Worm (Caenorhabditis elegans) whole organism, young adult: ENCODE results near the gene rab-18.

Experiments used
- B0019.2 ChIP-seq: fragments of 200-800 bp; sonication (Bioruptor generic); conservative IDR thresholded peaks from 2 replicates; pipeline ENCODE4 v1.3.6; 2022; ENCODE audit warnings: missing genetic modification reagents, missing genetic modification characterization, missing compliant biosample characterization
- B0035.1 ChIP-seq: sonication (generic microtip); optimal IDR thresholded peaks from 2 replicates; lab custom pipeline; 2016; ENCODE audit warnings: missing genetic modification characterization, mild to moderate bottlenecking, missing compliant biosample characterization, missing genotype, missing genetic modification reagents
- F23B12.7 ChIP-seq: sonication (generic microtip); optimal IDR thresholded peaks from 2 replicates; lab custom pipeline; 2017; ENCODE audit warnings: missing genetic modification characterization, mild to moderate bottlenecking, missing compliant biosample characterization, antibody characterized with exemption, moderate library complexity; ENCODE audit not compliant: insufficient read depth
- F49E8.2 ChIP-seq: sonication (generic microtip); optimal IDR thresholded peaks from 3 replicates; lab custom pipeline; 2017; ENCODE audit warnings: missing genetic modification characterization, mild to moderate bottlenecking, missing compliant biosample characterization, antibody characterized with exemption, moderate library complexity; ENCODE audit not compliant: insufficient read depth
- F57A8.1 ChIP-seq: fragments of 200-800 bp; sonication (Bioruptor generic); optimal IDR thresholded peaks from 2 replicates; lab custom pipeline; 2018; ENCODE audit warnings: mild to moderate bottlenecking, missing genetic modification characterization, moderate library complexity, missing compliant biosample characterization
- F57C9.4 ChIP-seq: sonication (generic microtip); optimal IDR thresholded peaks from 2 replicates; lab custom pipeline; 2017; ENCODE audit warnings: mild to moderate bottlenecking, missing genetic modification characterization, missing compliant biosample characterization
- K12H6.12 ChIP-seq: fragments of 200-800 bp; sonication (Bioruptor generic); optimal IDR thresholded peaks from 2 replicates; lab custom pipeline; 2018; ENCODE audit warnings: mild to moderate bottlenecking, missing genetic modification characterization, missing compliant biosample characterization
- Y53F4B.3 ChIP-seq: fragments of 200-800 bp; sonication (Bioruptor generic); IDR thresholded peaks from 2 replicates; pipeline ENCODE4 v1.3.6; 2022; ENCODE audit warnings: missing genetic modification reagents, missing genetic modification characterization, missing compliant biosample characterization
- Y53G8AR.9 ChIP-seq: fragments of 200-800 bp; sonication (Bioruptor generic); conservative IDR thresholded peaks from 2 replicates; pipeline ENCODE4 v1.3.6; 2022; ENCODE audit warnings: missing genetic modification reagents, missing genetic modification characterization, missing compliant biosample characterization
- Y56A3A.18 ChIP-seq: fragments of 200-800 bp; sonication (Bioruptor generic); IDR thresholded peaks from 2 replicates; pipeline ENCODE4 v1.3.6; 2022; ENCODE audit warnings: missing genetic modification reagents, missing genetic modification characterization, missing compliant biosample characterization
- ama-1 ChIP-seq, 3 experiments: fragments of 150-350 bp in 1 of 3; sonication (generic microtip) in 2 of 3; optimal IDR thresholded peaks; 2 replicates each; lab custom pipeline; 2014 to 2018; ENCODE audit warnings: missing biosample characterization in 2 of 3, missing genetic modification characterization in 2 of 3, missing genetic modification reagents in 2 of 3
- aptf-2 ChIP-seq: fragments of 200-800 bp; sonication (Bioruptor generic); conservative IDR thresholded peaks from 2 replicates; pipeline ENCODE4 v1.3.6; 2022; ENCODE audit warnings: missing genetic modification reagents, missing genetic modification characterization, missing compliant biosample characterization
- athp-1 ChIP-seq: sonication (generic microtip); optimal IDR thresholded peaks from 2 replicates; lab custom pipeline; 2017; ENCODE audit warnings: mild to moderate bottlenecking, missing genetic modification characterization, missing compliant biosample characterization
- attf-5 ChIP-seq: fragments of 200-800 bp; sonication (Bioruptor generic); optimal IDR thresholded peaks from 2 replicates; lab custom pipeline; 2018; ENCODE audit warnings: mild to moderate bottlenecking, missing genetic modification characterization, missing compliant biosample characterization
- bed-2 ChIP-seq: fragments of 200-800 bp; sonication (Bioruptor generic); IDR thresholded peaks from 2 replicates; pipeline ENCODE4 v1.3.6; 2022; ENCODE audit warnings: missing genetic modification reagents, missing genetic modification characterization, missing compliant biosample characterization
- ccch-3 ChIP-seq: fragments of 200-800 bp; sonication (Bioruptor generic); optimal IDR thresholded peaks from 2 replicates; lab custom pipeline; 2018; ENCODE audit warnings: mild to moderate bottlenecking, missing genetic modification characterization, missing compliant biosample characterization
- chd-7 ChIP-seq: sonication (generic microtip); optimal IDR thresholded peaks from 2 replicates; lab custom pipeline; 2016; ENCODE audit warnings: mild to moderate bottlenecking, missing genetic modification characterization, moderate library complexity, missing compliant biosample characterization
- die-1 ChIP-seq: sonication (generic microtip); optimal IDR thresholded peaks from 2 replicates; lab custom pipeline; 2016; ENCODE audit warnings: missing genotype, mild to moderate bottlenecking, missing genetic modification characterization, missing compliant biosample characterization
- efl-1 ChIP-seq: fragments of 150-350 bp; optimal IDR thresholded peaks from 2 replicates; lab custom pipeline; 2014; ENCODE audit warnings: missing biosample characterization, missing genetic modification reagents, missing genetic modification characterization
- egl-18 ChIP-seq: fragments of 200-800 bp; sonication (Bioruptor generic); IDR thresholded peaks from 2 replicates; pipeline ENCODE4 v1.3.6; 2022; ENCODE audit warnings: missing genetic modification reagents, missing genetic modification characterization, missing compliant biosample characterization
- egrh-3 ChIP-seq: fragments of 200-800 bp; sonication (Bioruptor generic); IDR thresholded peaks from 2 replicates; pipeline ENCODE4 v1.3.6; 2022; ENCODE audit warnings: missing genetic modification reagents, missing genetic modification characterization, missing compliant biosample characterization
- ekl-4 ChIP-seq: fragments of 200-800 bp; sonication (Bioruptor generic); IDR thresholded peaks from 2 replicates; pipeline ENCODE4 v1.3.6; 2022; ENCODE audit warnings: missing genetic modification reagents, missing genetic modification characterization, missing compliant biosample characterization
- gei-17 ChIP-seq: fragments of 200-800 bp; sonication (Bioruptor generic); optimal IDR thresholded peaks from 2 replicates; lab custom pipeline; 2018; ENCODE audit warnings: mild to moderate bottlenecking, missing genetic modification characterization, missing compliant biosample characterization
- hlh-12 ChIP-seq: sonication (generic microtip); optimal IDR thresholded peaks from 2 replicates; lab custom pipeline; 2016; ENCODE audit warnings: missing genetic modification characterization, missing compliant biosample characterization
- hlh-26 ChIP-seq: fragments of 200-800 bp; sonication (Bioruptor generic); conservative IDR thresholded peaks from 2 replicates; pipeline ENCODE4 v1.3.6; 2022; ENCODE audit warnings: missing genetic modification reagents, missing genetic modification characterization, missing compliant biosample characterization
- lag-1 ChIP-seq: fragments of 200-800 bp; sonication (Bioruptor generic); IDR thresholded peaks from 2 replicates; pipeline ENCODE4 v1.3.6; 2022; ENCODE audit warnings: missing genetic modification reagents, missing genetic modification characterization, missing compliant biosample characterization
- let-526 ChIP-seq: fragments of 200-800 bp; sonication (Bioruptor generic); IDR thresholded peaks from 2 replicates; pipeline ENCODE4 v1.3.6; 2022; ENCODE audit warnings: missing genetic modification reagents, missing genetic modification characterization, missing compliant biosample characterization
- let-607 ChIP-seq, 2 experiments: fragments of 200-800 bp in 1 of 2; sonication (Bioruptor generic) in 1 of 2; sonication (generic microtip) in 1 of 2; optimal IDR thresholded peaks; 2 replicates each; lab custom pipeline; 2016 to 2018; ENCODE audit warnings: mild to moderate bottlenecking in 2 of 2, missing compliant biosample characterization in 2 of 2, missing genetic modification characterization in 2 of 2, moderate library complexity in 2 of 2, missing genotype in 1 of 2
- lin-35 ChIP-seq, 3 experiments: fragments of 150-350 bp in 2 of 3; sonication (generic microtip) in 1 of 3; optimal IDR thresholded peaks; 2 replicates each; lab custom pipeline; 2014 to 2018; ENCODE audit warnings: missing biosample characterization in 3 of 3, missing genetic modification characterization in 3 of 3, missing genetic modification reagents in 3 of 3
- lin-40 ChIP-seq: sonication (generic microtip); optimal IDR thresholded peaks from 2 replicates; lab custom pipeline; 2016; ENCODE audit warnings: missing genetic modification characterization, mild to moderate bottlenecking, missing compliant biosample characterization, missing genotype, missing genetic modification reagents
- lin-54 ChIP-seq: fragments of 200-800 bp; sonication (Bioruptor generic); optimal IDR thresholded peaks from 2 replicates; lab custom pipeline; 2018; ENCODE audit warnings: mild to moderate bottlenecking, missing genetic modification characterization, missing compliant biosample characterization
- lsy-27 ChIP-seq: sonication (generic microtip); optimal IDR thresholded peaks from 2 replicates; lab custom pipeline; 2017; ENCODE audit warnings: missing genetic modification characterization, mild to moderate bottlenecking, missing compliant biosample characterization, antibody characterized with exemption, missing genotype, borderline replicate concordance; ENCODE audit not compliant: insufficient read depth
- mcd-1 ChIP-seq: fragments of 200-800 bp; sonication (Bioruptor generic); IDR thresholded peaks from 2 replicates; pipeline ENCODE4 v1.3.6; 2022; ENCODE audit warnings: missing genetic modification reagents, missing genetic modification characterization, missing compliant biosample characterization
- mxl-1 ChIP-seq: sonication (generic microtip); optimal IDR thresholded peaks from 2 replicates; lab custom pipeline; 2016; ENCODE audit warnings: missing genetic modification characterization, missing compliant biosample characterization
- nfyb-1 ChIP-seq: fragments of 200-800 bp; sonication (Bioruptor generic); IDR thresholded peaks from 2 replicates; pipeline ENCODE4 v1.3.6; 2022; ENCODE audit warnings: missing genetic modification reagents, missing genetic modification characterization, missing compliant biosample characterization
- nhr-120 ChIP-seq: fragments of 200-800 bp; sonication (Bioruptor generic); IDR thresholded peaks from 2 replicates; pipeline ENCODE4 v1.3.6; 2022; ENCODE audit warnings: missing genetic modification characterization, missing compliant biosample characterization
- nhr-80 ChIP-seq: sonication (generic microtip); optimal IDR thresholded peaks from 2 replicates; lab custom pipeline; 2016; ENCODE audit warnings: missing genetic modification characterization, missing compliant biosample characterization
- rcor-1 ChIP-seq: fragments of 200-800 bp; sonication (Bioruptor generic); IDR thresholded peaks from 2 replicates; pipeline ENCODE4 v1.3.6; 2022; ENCODE audit warnings: missing genetic modification reagents, missing genetic modification characterization, missing compliant biosample characterization
- repo-1 ChIP-seq: sonication (generic microtip); optimal IDR thresholded peaks from 2 replicates; lab custom pipeline; 2017; ENCODE audit warnings: mild to moderate bottlenecking, missing genetic modification characterization, missing compliant biosample characterization
- rpc-1 ChIP-seq, 2 experiments: fragments of 150-350 bp in 1 of 2; sonication (generic microtip) in 1 of 2; optimal IDR thresholded peaks; 2 replicates each; lab custom pipeline; 2014 to 2018; ENCODE audit warnings: missing biosample characterization in 1 of 2, missing genetic modification characterization in 1 of 2, missing genetic modification reagents in 1 of 2, missing genotype in 1 of 2
- snpc-1.3 ChIP-seq: sonication (generic microtip); optimal IDR thresholded peaks from 2 replicates; lab custom pipeline; 2017; ENCODE audit warnings: missing genetic modification characterization, mild to moderate bottlenecking, missing compliant biosample characterization, antibody characterized with exemption, moderate library complexity, missing genotype, missing genetic modification reagents; ENCODE audit not compliant: insufficient read depth
- snpc-3.4 ChIP-seq: sonication (generic microtip); optimal IDR thresholded peaks from 2 replicates; lab custom pipeline; 2017; ENCODE audit warnings: missing genetic modification characterization, mild to moderate bottlenecking, missing compliant biosample characterization, antibody characterized with exemption, moderate library complexity, missing genotype, missing genetic modification reagents
- somi-1 ChIP-seq: fragments of 200-800 bp; sonication (Bioruptor generic); optimal IDR thresholded peaks from 2 replicates; lab custom pipeline; 2018; ENCODE audit warnings: mild to moderate bottlenecking, missing genetic modification characterization, missing compliant biosample characterization
- tbx-9 ChIP-seq: sonication (generic microtip); optimal IDR thresholded peaks from 2 replicates; lab custom pipeline; 2016; ENCODE audit warnings: borderline replicate concordance, missing genetic modification characterization, inconsistent platforms, missing compliant biosample characterization
- unc-130 ChIP-seq: sonication (generic microtip); optimal IDR thresholded peaks from 2 replicates; lab custom pipeline; 2016; ENCODE audit warnings: missing genetic modification reagents, missing genetic modification characterization, missing compliant biosample characterization
- ztf-18 ChIP-seq: sonication (generic microtip); optimal IDR thresholded peaks from 2 replicates; lab custom pipeline; 2016; ENCODE audit warnings: missing genotype, mild to moderate bottlenecking, missing genetic modification characterization, missing compliant biosample characterization
- ztf-3 ChIP-seq: fragments of 200-800 bp; sonication (Bioruptor generic); optimal IDR thresholded peaks from 2 replicates; lab custom pipeline; 2018; ENCODE audit warnings: mild to moderate bottlenecking, missing genetic modification characterization, missing compliant biosample characterization

Gene rab-18

ce11 chrIII:1080536-1080935 lies at the start of gene rab-18, which contains the start of gene kbp-4 (continued):
- TF ChIP-seq ztf-18 (peak; percentile 80), ztf-3 (GFP tag; lab: Kevin White, UChicago) (no peak), aptf-2 (GFP tag; lab: Robert Waterston, UW) (no peak), Y53G8AR.9 (peak; percentile 78; the same call in 1 of the 2 replicates), let-526 (GFP tag; lab: Robert Waterston, UW) (0 out of 2 replicates have a peak, but pooled peaks have one; percentile 62), ama-1 (optimal IDR thresholded peaks at IDR 0.05; lab: Kevin White, UChicago) (no peak), ama-1 (GFP tag; optimal IDR thresholded peaks at IDR 0.05; lab: Kevin White, UChicago) (no peak), F57C9.4 (tag; lab: Kevin White, UChicago) (no peak), nhr-120 (GFP tag; lab: Robert Waterston, UW) (no peak), bed-2 (no peak), Y56A3A.18 (no peak), lsy-27 (tag; lab: Kevin White, UChicago) (peak; percentile 3), athp-1 (peak; percentile 93), lin-54 (peak; percentile 98), somi-1 (GFP tag; lab: Kevin White, UChicago) (no peak), mcd-1 (GFP tag; lab: Robert Waterston, UW) (peak; percentile 99), F57A8.1 (no peak), snpc-1.3 (peak; percentile 90), lin-35 (GFP tag; optimal IDR thresholded peaks at IDR 0.05; lab: Kevin White, UChicago) (peak; percentile 43 to 98 (median 70)), snpc-3.4 (peak; percentile 92), tbx-9 (no peak), B0035.1 (tag; lab: Kevin White, UChicago) (no peak), repo-1 (tag; lab: Kevin White, UChicago) (peak; percentile 48), egrh-3 (GFP tag; lab: Robert Waterston, UW) (peak; percentile 62), Y53F4B.3 (0 out of 2 replicates have a peak, but pooled peaks have one; percentile 38), K12H6.12 (tag; lab: Kevin White, UChicago) (peak; percentile 51), chd-7 (tag; lab: Kevin White, UChicago) (no peak), die-1 (tag; lab: Kevin White, UChicago) (no peak), ccch-3 (GFP tag; lab: Kevin White, UChicago) (no peak), hlh-12 (tag; lab: Kevin White, UChicago) (no peak), lag-1 (GFP tag; lab: Robert Waterston, UW) (no peak), let-607 (tag; optimal IDR thresholded peaks at IDR 0.05; lab: Kevin White, UChicago) (peak in 1 of 2 experiments; percentile 77), ekl-4 (GFP tag; lab: Robert Waterston, UW) (peak; percentile 94), unc-130 (peak; percentile 60), egl-18 (GFP tag; lab: Robert Waterston, UW) (no peak), rpc-1 (optimal IDR thresholded peaks at IDR 0.05; lab: Kevin White, UChicago) (no peak), rpc-1 (tag; optimal IDR thresholded peaks at IDR 0.05; lab: Kevin White, UChicago) (no peak), nhr-80 (tag; lab: Kevin White, UChicago) (peak; percentile 58), attf-5 (GFP tag; lab: Kevin White, UChicago) (peak; percentile 97), F49E8.2 (tag; lab: Kevin White, UChicago) (peak; percentile 85), F23B12.7 (peak; percentile 97), mxl-1 (no peak), B0019.2 (GFP tag; lab: Robert Waterston, UW) (peak; percentile 81), rcor-1 (peak; percentile 90), hlh-26 (GFP tag; lab: Robert Waterston, UW) (no peak), nfyb-1 (GFP tag; lab: Robert Waterston, UW) (peak; percentile 88), efl-1 (GFP tag; lab: Kevin White, UChicago) (peak; percentile 97), gei-17 (GFP tag; lab: Kevin White, UChicago) (no peak), lin-40 (tag; lab: Kevin White, UChicago) (peak; percentile 89)
